Worm (Caenorhabditis elegans) whole organism, L3 larva: Measurements from ENCODE around the gene T02B11.6.

ENCODE experiments used
- R02D3.7 ChIP-seq: fragments of 150-350 bp; optimal IDR thresholded peaks from 2 replicates; lab custom pipeline; 2014; ENCODE audit warnings: missing biosample characterization, missing genetic modification characterization
- ZK546.5 ChIP-seq: sonication (generic microtip); optimal IDR thresholded peaks from 2 replicates; lab custom pipeline; 2017; ENCODE audit warnings: missing biosample characterization, missing genetic modification characterization
- aly-2 ChIP-seq: fragments of 150-350 bp; optimal IDR thresholded peaks from 2 replicates; lab custom pipeline; 2014; ENCODE audit warnings: missing biosample characterization, missing genetic modification characterization
- ama-1 ChIP-seq: fragments of 150-350 bp; optimal IDR thresholded peaks from 2 replicates; lab custom pipeline; 2018
- ceh-9 ChIP-seq: sonication (generic microtip); optimal IDR thresholded peaks from 2 replicates; lab custom pipeline; 2018; ENCODE audit warnings: missing biosample characterization, missing genetic modification characterization
- lin-39 ChIP-seq: fragments of 150-350 bp; optimal IDR thresholded peaks from 2 replicates; lab custom pipeline; 2018; ENCODE audit warnings: missing biosample characterization, missing genetic modification reagents, missing genetic modification characterization
- skn-1 ChIP-seq: fragments of 150-350 bp; optimal IDR thresholded peaks from 2 replicates; lab custom pipeline; 2014; ENCODE audit warnings: missing biosample characterization, missing genetic modification characterization
- unc-39 ChIP-seq: sonication (generic microtip); optimal IDR thresholded peaks from 4 replicates; lab custom pipeline; 2017; ENCODE audit warnings: missing biosample characterization, missing genetic modification characterization

DNA sequence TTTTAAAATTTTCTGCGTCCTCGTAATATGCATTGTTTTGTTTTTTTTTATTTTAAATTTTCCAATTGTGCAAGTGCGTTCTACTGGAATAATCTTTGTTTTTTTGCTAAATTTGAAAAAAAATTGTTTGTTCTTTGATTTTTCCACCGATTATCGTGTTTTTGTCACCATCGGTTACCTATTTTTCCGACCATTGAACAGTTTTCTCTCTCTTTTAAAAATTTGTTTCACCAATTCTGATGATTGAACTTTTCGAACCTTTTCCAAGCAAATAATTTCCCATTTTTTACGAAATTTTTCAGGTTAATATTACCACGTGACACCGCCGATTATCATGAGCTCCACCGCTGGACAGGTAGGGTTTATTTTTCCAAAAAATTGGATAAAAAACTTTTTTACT, 22.4 kb upstream of the T02B11.6 start, which contains the start of gene adh-5:
- TF ChIP-seq ZK546.5 (tag; lab: Kevin White, UChicago) (no peak), skn-1 (tag; lab: Kevin White, UChicago) (no peak), ceh-9 (tag; lab: Kevin White, UChicago) (no peak), ama-1 (no peak), lin-39 (tag; lab: Kevin White, UChicago) (no peak), aly-2 (tag; lab: Kevin White, UChicago) (no peak), unc-39 (tag; lab: Kevin White, UChicago) (no peak), R02D3.7 (tag; lab: Kevin White, UChicago) (no peak)
